Worm (Caenorhabditis elegans) whole organism, L2 larva: Measurements from ENCODE around the gene pho-12.

Experiments
- nhr-23 ChIP-seq: fragments of 150-350 bp; optimal IDR thresholded peaks from 2 replicates; lab custom pipeline; 2014; ENCODE audit warnings: missing biosample characterization, missing genetic modification reagents, missing genetic modification characterization
- peb-1 ChIP-seq: fragments of 150-350 bp; optimal IDR thresholded peaks from 2 replicates; lab custom pipeline; 2014; ENCODE audit warnings: missing biosample characterization, missing genetic modification characterization

ce11 chrII:5057315-5057714 lies 3.3 kb downstream of the pho-12 start:
- no peak for TF ChIP-seq peb-1 (tag; lab: Kevin White, UChicago)
- TF ChIP-seq nhr-23 = no peak
